Worm (Caenorhabditis elegans) whole organism, early embryonic: ENCODE data around the gene col-174.

Experiments
- B0310.2 ChIP-seq: sonication (generic microtip); optimal IDR thresholded peaks from 2 replicates; lab custom pipeline; 2016; ENCODE audit warnings: mild to moderate bottlenecking, missing genetic modification characterization, missing compliant biosample characterization
- F13C5.2 ChIP-seq: sonication (generic microtip); optimal IDR thresholded peaks from 2 replicates; lab custom pipeline; 2017; ENCODE audit warnings: mild to moderate bottlenecking, missing genetic modification characterization, inconsistent platforms, missing compliant biosample characterization
- ama-1 ChIP-seq: fragments of 150-350 bp; optimal IDR thresholded peaks from 2 replicates; lab custom pipeline; 2014
- tbx-37 ChIP-seq: fragments of 200-800 bp; sonication (Bioruptor generic); conservative IDR thresholded peaks from 2 replicates; pipeline ENCODE4 v1.3.6; 2022; ENCODE audit warnings: missing genetic modification reagents, missing genetic modification characterization, missing compliant biosample characterization
- tra-4 ChIP-seq: sonication (generic microtip); optimal IDR thresholded peaks from 2 replicates; lab custom pipeline; 2017; ENCODE audit warnings: missing genetic modification characterization, missing compliant biosample characterization

ce11 chrX:7563425-7563824, 16.8 kb downstream of the col-174 start:
- TF ChIP-seq tra-4: no peak
- no peak for TF ChIP-seq B0310.2 (tag; lab: Kevin White, UChicago)
- TF ChIP-seq tbx-37 (GFP tag; lab: Robert Waterston, UW): no peak
- no peak for TF ChIP-seq F13C5.2 (tag; lab: Kevin White, UChicago)
- TF ChIP-seq ama-1: no peak
